Fruit fly (Drosophila melanogaster) S2 (cell line): Measurements from ENCODE around the gene pip.

Source experiments
- CG8478 ChIP-seq: fragments of >200 bp; optimal IDR thresholded peaks from 2 replicates; lab custom pipeline; 2018
- CTCF ChIP-seq, 2 experiments: fragments of >200 bp; optimal IDR thresholded peaks; 2 replicates each; lab custom pipeline; 2018

Gene pip

dm6 chr3L:19337398-19338086 lies at the start of gene pip:
Gene pip (minus strand): TSS chr3L:19337609.
- TF ChIP-seq CG8478 (no peak), CTCF (optimal IDR thresholded peaks at IDR 0.05; lab: Kevin White, UChicago) (no peak)

DNA sequence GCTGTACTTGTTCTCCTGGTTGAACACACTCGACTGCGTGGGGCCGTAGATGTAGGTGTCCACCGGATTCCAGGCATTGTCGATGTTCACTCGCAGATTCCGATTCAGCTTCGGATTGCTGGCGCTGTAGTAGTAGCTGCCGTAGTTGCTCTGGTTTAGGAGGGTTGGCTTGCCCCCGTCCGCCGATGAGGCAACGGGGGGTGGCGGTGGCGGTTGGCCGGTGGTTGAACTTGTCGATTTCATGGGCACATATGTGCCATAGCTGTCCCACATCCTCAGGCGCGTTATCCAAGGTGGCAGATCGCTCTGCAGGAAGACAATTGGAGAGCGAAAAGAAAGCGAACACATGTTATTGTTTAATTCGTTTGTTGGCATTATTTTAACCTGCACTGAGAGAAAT lies 13.2 kb upstream of the pip start:
- TF ChIP-seq CG8478 (no peak), CTCF (optimal IDR thresholded peaks at IDR 0.05; lab: Kevin White, UChicago) (no peak)

DNA sequence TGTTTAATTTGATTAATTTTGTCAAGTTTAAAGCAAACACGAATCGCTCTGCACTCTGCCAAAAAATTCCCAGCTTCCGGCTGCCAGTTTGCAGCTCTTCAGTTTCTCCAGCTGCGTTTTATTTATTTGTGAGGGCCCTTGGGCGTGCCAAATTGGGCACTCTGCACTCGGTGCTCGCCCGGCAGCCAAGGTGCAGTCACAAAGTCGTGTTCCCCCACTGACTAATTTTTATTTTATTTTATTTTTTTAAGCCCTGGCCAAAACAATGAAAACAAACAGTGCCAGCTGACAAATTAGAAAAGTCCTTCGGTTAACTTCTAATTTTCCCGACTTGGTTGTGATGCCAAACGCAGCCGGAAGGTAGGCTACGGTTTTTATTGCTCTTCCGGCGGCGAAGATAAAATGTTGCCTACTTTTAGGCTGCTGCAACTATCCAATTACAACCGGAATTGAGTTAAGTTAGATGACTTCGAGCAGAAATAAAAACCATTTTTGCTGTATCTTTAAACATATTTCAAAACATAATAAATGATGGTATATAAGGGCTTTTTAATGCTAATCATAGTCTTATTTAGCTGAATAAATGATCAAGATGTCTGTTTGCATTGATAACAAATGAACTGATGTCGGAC lies 12.2 kb upstream of the pip start:
- TF ChIP-seq CTCF (optimal IDR thresholded peaks at IDR 0.05; lab: Kevin White, UChicago) (no peak), CG8478 (no peak)

dm6 chr3L:19340516-19340915 lies 3.1 kb upstream of the pip start:
- no peak for TF ChIP-seq CTCF (optimal IDR thresholded peaks at IDR 0.05; lab: Kevin White, UChicago)
- TF ChIP-seq CG8478, result no peak

DNA sequence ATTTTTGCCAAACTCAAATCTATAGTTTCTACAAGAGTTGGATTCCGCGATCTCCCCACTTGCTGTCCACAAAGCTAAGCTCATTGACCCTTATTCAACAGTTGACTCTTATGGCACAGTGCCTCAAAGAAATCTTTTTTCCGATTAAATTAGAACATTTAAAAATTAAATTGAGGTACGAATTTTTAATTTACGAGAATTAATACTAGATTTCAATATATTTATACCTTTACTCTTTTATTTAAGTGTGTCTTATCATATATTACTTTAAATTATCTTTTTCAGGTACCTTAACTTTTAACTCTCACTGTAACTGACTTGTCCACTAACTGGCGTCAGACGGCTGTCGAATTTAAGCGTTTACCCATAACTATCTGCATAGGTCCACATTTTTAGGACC lies 825 bp upstream of the pip start:
- TF ChIP-seq CG8478 (no peak), CTCF (optimal IDR thresholded peaks at IDR 0.05; lab: Kevin White, UChicago) (no peak)

DNA sequence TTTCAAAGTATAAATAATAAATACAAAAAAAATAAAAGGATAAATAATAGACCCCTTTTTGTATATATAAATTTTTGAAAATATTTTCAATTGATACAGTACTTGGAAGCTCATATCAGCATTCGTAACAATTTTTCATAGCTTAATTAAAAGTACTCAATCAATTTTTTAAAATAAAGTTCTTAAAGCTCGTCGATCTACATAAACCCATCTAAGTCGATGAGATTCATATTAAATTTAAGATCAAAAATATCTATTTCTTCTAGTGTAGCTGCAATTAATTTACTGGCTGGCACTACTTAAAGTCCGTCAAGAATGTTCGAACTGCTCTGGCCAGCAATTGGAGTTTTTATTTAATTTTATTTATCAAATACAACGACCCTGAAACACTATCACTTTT lies 731 bp downstream of the pip start:
- TF ChIP-seq CG8478 (no peak), CTCF (optimal IDR thresholded peaks at IDR 0.05; lab: Kevin White, UChicago) (no peak)

DNA sequence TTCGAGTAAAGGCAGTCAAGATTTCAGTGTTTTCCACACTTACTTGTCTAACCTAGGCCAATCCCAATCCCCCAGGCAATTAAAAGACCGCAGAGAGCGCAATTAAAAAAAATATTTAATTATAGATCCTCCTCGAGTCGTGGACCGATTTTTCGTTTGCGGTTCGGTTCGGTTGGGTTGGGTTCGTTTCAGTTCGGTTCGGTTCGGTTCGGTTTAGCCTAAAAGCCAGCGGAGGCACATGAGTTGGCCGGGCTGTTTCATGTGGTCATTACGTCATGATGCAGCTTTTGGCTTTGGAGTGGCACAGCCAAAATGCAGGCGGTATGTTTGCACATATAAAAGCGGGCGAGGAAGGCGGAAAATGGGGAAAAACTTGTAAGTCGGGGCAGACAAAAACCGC lies 5.6 kb downstream of the pip start:
- no peak for TF ChIP-seq CTCF (optimal IDR thresholded peaks at IDR 0.05; lab: Kevin White, UChicago)
- no peak for TF ChIP-seq CG8478

DNA sequence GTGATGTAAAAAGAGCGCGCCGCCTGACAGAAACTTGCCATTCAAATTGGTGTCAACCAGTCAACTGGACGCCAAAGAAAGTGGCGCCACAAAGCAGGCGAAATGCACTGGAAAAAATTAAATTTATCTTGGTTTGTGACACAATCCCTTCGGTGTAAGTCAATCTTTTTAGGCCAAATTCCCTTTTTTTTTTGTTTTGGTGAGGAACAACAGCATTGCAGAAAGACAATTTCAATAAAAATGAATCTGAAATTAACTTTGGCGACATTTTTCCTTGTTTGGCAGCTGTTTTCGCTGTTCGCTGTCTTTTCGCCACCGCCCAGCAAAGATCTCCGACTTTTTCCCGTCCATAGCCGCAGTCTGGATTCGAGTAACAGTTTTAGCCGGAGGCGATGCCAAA lies 7.9 kb downstream of the pip start:
- no peak for TF ChIP-seq CTCF (optimal IDR thresholded peaks at IDR 0.05; lab: Kevin White, UChicago)
- no peak for TF ChIP-seq CG8478

- TF ChIP-seq CTCF (optimal IDR thresholded peaks at IDR 0.05; lab: Kevin White, UChicago), result peak; percentile 55 to 67
- no peak for TF ChIP-seq CG8478
Observed at dm6 chr3L:19328076-19328475, 9.3 kb downstream of the pip start.

- TF ChIP-seq CTCF (optimal IDR thresholded peaks at IDR 0.05; lab: Kevin White, UChicago), result no peak
- TF ChIP-seq CG8478, result no peak
Observed at dm6 chr3L:19327223-19327622, 10.2 kb downstream of the pip start.

DNA sequence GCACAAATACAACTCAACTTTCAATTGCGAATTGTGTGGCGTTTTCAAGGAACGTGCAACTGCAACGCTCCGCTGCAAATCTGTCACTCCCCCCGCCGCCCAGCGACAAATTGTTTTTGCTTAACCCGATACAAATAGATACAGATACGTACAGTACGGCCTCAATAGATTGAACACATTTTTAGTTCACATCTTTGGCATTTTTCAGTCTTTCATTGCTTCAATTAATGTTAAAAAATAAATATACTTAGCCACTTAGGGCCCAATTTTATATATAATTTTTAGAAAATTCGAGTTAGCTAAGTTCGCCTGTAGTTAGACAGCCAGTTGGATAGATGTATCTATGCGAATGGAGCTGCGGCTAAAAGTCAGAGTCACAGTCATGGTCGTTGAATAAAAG lies 11.4 kb downstream of the pip start:
- TF ChIP-seq CG8478 (no peak), CTCF (optimal IDR thresholded peaks at IDR 0.05; lab: Kevin White, UChicago) (no peak)

DNA sequence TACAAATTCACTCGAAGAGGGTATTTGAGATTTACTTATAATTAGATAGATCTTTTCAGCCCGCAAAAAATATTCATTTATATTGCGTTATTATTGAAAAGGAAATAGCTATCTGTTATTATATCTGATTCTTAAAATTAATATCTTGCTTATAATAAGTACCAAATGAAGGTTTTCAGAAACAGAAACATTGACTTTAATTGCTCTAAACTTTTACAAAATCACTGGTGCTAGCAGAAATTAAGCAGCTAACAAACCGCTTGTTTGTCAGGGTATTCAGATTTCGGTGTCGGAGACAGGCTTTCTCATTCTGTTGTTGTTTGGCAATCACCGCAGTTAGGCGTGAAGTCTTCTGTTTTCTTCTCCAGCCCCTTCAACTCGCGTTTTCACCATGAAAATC lies 20.8 kb downstream of the pip start:
- TF ChIP-seq CTCF (optimal IDR thresholded peaks at IDR 0.05; lab: Kevin White, UChicago) (no peak), CG8478 (no peak)

- TF ChIP-seq CG8478 (no peak), CTCF (optimal IDR thresholded peaks at IDR 0.05; lab: Kevin White, UChicago) (no peak)
Observed at dm6 chr3L:19314877-19315276, 22.5 kb downstream of the pip start.

DNA sequence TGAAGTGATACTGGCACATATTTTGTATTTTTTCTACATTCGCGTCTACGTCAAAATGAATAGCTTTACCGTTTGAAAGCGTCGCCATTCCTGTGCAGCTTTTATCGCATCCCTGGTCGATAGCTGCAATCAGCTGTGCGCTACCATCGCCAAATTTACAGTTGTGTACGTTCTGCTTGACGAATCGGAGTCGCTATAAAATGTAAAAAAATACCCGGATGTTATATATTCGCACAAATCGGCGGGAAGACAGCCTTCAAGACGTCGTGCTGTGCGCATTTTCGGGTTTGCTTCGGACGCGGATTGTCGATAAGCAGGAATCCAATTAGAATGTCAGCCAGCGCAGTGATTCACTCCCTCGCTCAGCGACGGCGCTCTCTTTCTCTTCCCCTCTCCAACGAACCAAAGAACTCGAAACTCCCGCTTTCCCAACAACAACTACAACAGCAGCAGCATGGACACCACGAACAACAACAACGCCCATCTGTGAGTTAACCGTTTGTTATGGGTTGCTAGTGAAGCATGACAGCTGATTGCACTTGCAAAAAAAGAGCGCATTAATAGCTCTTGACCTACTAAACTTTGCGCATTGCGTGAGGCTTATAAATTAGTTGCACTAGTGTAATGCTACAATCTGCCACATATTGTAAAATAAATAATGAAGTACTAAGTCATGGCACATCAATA lies 42.7 kb downstream of the pip start:
- TF ChIP-seq CG8478 (no peak), CTCF (optimal IDR thresholded peaks at IDR 0.05; lab: Kevin White, UChicago) (no peak)

dm6 chr3L:19294235-19294612 lies 43.2 kb downstream of the pip start, which contains the start of gene fal:
Gene fal (plus strand): TSS chr3L:19294564.
- TF ChIP-seq CTCF (optimal IDR thresholded peaks at IDR 0.05; lab: Kevin White, UChicago) (peak; percentile 92 to 93), CG8478 (no peak)

DNA sequence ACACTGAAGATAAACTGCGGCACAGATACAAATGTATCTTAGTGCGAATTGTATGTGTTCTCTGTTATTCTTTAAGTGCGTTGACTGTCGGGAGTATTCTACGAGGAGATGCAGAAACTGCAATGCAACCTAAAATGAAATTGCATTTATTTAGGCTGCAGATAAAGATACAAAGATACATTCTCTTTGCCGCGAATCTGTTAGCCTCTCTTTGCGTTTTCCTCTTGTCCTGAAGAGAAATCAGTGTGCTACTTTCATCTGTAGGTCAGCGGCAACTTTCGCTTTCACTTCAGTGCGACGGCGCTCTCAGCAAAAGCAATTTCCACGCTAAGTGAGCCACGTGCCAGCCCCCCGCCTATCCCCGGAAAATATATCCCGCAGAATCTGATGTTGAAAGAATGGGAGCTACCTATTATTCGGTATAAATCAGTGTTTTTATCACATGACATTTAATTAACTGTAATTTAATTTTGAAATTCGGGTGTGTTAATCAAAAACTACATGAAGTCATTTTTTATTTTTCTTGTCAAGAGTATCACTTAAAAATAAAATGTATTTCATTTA lies 44.1 kb downstream of the pip start:
- no peak for TF ChIP-seq CG8478
- no peak for TF ChIP-seq CTCF (optimal IDR thresholded peaks at IDR 0.05; lab: Kevin White, UChicago)
